Fruit fly (Drosophila melanogaster) whole organism, prepupa: ENCODE data around the gene Fntb.

Experiments
- Blimp-1 ChIP-seq: fragments of 200-800 bp; sonication (Bioruptor generic); optimal IDR thresholded peaks from 3 replicates; lab custom pipeline; 2017; ENCODE audit warnings: missing biosample characterization, missing genetic modification characterization, mild to moderate bottlenecking, moderate library complexity, missing genetic modification reagents
- CG11294 ChIP-seq: fragments of 200-800 bp; sonication (Bioruptor generic); IDR thresholded peaks from 2 replicates; pipeline ENCODE4 v1.3.6; 2022; ENCODE audit warnings: missing biosample characterization, missing genetic modification characterization
- CG11762 ChIP-seq: fragments of 200-800 bp; sonication (Bioruptor generic); optimal IDR thresholded peaks from 3 replicates; lab custom pipeline; 2016; ENCODE audit warnings: missing biosample characterization, missing genetic modification characterization; ENCODE audit not compliant: insufficient read depth
- CG15336 ChIP-seq: fragments of 200-800 bp; sonication (Bioruptor generic); IDR thresholded peaks from 2 replicates; pipeline ENCODE4 v1.3.6; 2022; ENCODE audit warnings: missing biosample characterization, missing genetic modification characterization
- CG16779 ChIP-seq: fragments of 200-800 bp; sonication (Bioruptor generic); optimal IDR thresholded peaks from 3 replicates; lab custom pipeline; 2017; ENCODE audit warnings: missing biosample characterization, mild to moderate bottlenecking, missing genetic modification characterization
- CG3032 ChIP-seq: fragments of 200-800 bp; optimal IDR thresholded peaks from 2 replicates; lab custom pipeline; 2019; ENCODE audit warnings: missing biosample characterization, mild to moderate bottlenecking, missing genetic modification characterization, moderate library complexity
- CG31627 ChIP-seq: fragments of 200-800 bp; sonication (Bioruptor generic); optimal IDR thresholded peaks from 3 replicates; lab custom pipeline; 2016; ENCODE audit warnings: missing biosample characterization, missing genetic modification characterization
- CG32006 ChIP-seq: fragments of 200-800 bp; sonication (Bioruptor generic); optimal IDR thresholded peaks from 3 replicates; lab custom pipeline; 2017; ENCODE audit warnings: missing biosample characterization, mild to moderate bottlenecking, missing genetic modification characterization
- CG34406 ChIP-seq: fragments of 200-800 bp; sonication (Bioruptor generic); optimal IDR thresholded peaks from 3 replicates; lab custom pipeline; 2016; ENCODE audit warnings: missing biosample characterization, missing genetic modification characterization
- CG4318 ChIP-seq: fragments of 200-800 bp; sonication (Bioruptor generic); optimal IDR thresholded peaks from 3 replicates; lab custom pipeline; 2017; ENCODE audit warnings: missing biosample characterization, mild to moderate bottlenecking, missing genetic modification characterization
- CG6163 ChIP-seq: fragments of 200-800 bp; sonication (Bioruptor generic); IDR thresholded peaks from 3 replicates; pipeline ENCODE4 v1.3.6; 2022; ENCODE audit warnings: missing biosample characterization, missing genetic modification characterization
- CG6808 ChIP-seq: fragments of 200-800 bp; sonication (Bioruptor generic); optimal IDR thresholded peaks from 3 replicates; lab custom pipeline; 2017; ENCODE audit warnings: missing biosample characterization, missing genetic modification characterization, mild to moderate bottlenecking, moderate library complexity, missing genetic modification reagents
- CG6854 ChIP-seq: fragments of 200-800 bp; sonication (Bioruptor generic); optimal IDR thresholded peaks from 2 replicates; lab custom pipeline; 2017; ENCODE audit warnings: missing biosample characterization, mild to moderate bottlenecking, missing genetic modification characterization
- CG9139 ChIP-seq: fragments of 200-800 bp; sonication (Bioruptor generic); optimal IDR thresholded peaks from 3 replicates; lab custom pipeline; 2017; ENCODE audit warnings: missing biosample characterization, mild to moderate bottlenecking, missing genetic modification characterization
- Eip75B ChIP-seq: fragments of 200-800 bp; sonication (Bioruptor generic); optimal IDR thresholded peaks from 3 replicates; lab custom pipeline; 2016; ENCODE audit warnings: missing biosample characterization, missing genetic modification characterization
- Eip78C ChIP-seq: fragments of 200-800 bp; sonication (Bioruptor generic); peaks from one replicate; lab custom pipeline; 2016; ENCODE audit warnings: missing biosample characterization, missing genetic modification characterization
- Ets21C ChIP-seq: fragments of 200-800 bp; sonication (Bioruptor generic); optimal IDR thresholded peaks from 3 replicates; lab custom pipeline; 2016; ENCODE audit warnings: missing biosample characterization, missing genetic modification characterization
- Gug ChIP-seq: fragments of 200-800 bp; sonication (Bioruptor generic); IDR thresholded peaks from 2 replicates; pipeline ENCODE4 v1.3.6; 2022; ENCODE audit warnings: missing biosample characterization, missing genetic modification characterization
- Hr38 ChIP-seq: sonication (Bioruptor generic); optimal IDR thresholded peaks from 2 replicates; lab custom pipeline; 2016; ENCODE audit warnings: missing biosample characterization, missing genetic modification characterization
- Hr39 ChIP-seq: fragments of 200-800 bp; sonication (Bioruptor generic); optimal IDR thresholded peaks from 2 replicates; lab custom pipeline; 2016; ENCODE audit warnings: missing biosample characterization, missing genetic modification characterization
- Hr4 ChIP-seq: fragments of 200-800 bp; sonication (Bioruptor generic); optimal IDR thresholded peaks from 3 replicates; lab custom pipeline; 2016; ENCODE audit warnings: missing biosample characterization, missing genetic modification characterization
- Met ChIP-seq: fragments of 200-800 bp; sonication (Bioruptor generic); optimal IDR thresholded peaks from 3 replicates; lab custom pipeline; 2016; ENCODE audit warnings: missing biosample characterization, missing genetic modification characterization
- OdsH ChIP-seq: fragments of 200-800 bp; sonication (Bioruptor generic); optimal IDR thresholded peaks from 3 replicates; lab custom pipeline; 2016; ENCODE audit warnings: missing biosample characterization, missing genetic modification characterization
- Sox14 ChIP-seq: fragments of 200-800 bp; sonication (Bioruptor generic); optimal IDR thresholded peaks from 3 replicates; lab custom pipeline; 2016; ENCODE audit warnings: missing biosample characterization, missing genetic modification characterization
- Sox15 ChIP-seq: fragments of 200-800 bp; sonication (Bioruptor generic); optimal IDR thresholded peaks from 3 replicates; lab custom pipeline; 2016; ENCODE audit warnings: missing biosample characterization, missing genetic modification characterization
- achi ChIP-seq: fragments of 200-800 bp; sonication (Bioruptor generic); optimal IDR thresholded peaks from 3 replicates; lab custom pipeline; 2016; ENCODE audit warnings: missing biosample characterization, missing genetic modification characterization
- acj6 ChIP-seq: fragments of 200-800 bp; sonication (Bioruptor generic); optimal IDR thresholded peaks from 3 replicates; lab custom pipeline; 2016; ENCODE audit warnings: missing biosample characterization, missing genetic modification characterization
- cyc ChIP-seq: fragments of 200-800 bp; sonication (Bioruptor generic); optimal IDR thresholded peaks from 3 replicates; lab custom pipeline; 2016; ENCODE audit warnings: missing biosample characterization, missing genetic modification characterization
- dsx ChIP-seq: fragments of 200-800 bp; optimal IDR thresholded peaks from 3 replicates; lab custom pipeline; 2019; ENCODE audit warnings: missing biosample characterization, mild to moderate bottlenecking, missing genetic modification characterization, moderate library complexity; ENCODE audit not compliant: poor library complexity, severe bottlenecking
- esn ChIP-seq: fragments of 200-800 bp; sonication (Bioruptor generic); optimal IDR thresholded peaks from 2 replicates; lab custom pipeline; 2016; ENCODE audit warnings: missing biosample characterization, mild to moderate bottlenecking, missing genetic modification characterization, moderate library complexity
- lz ChIP-seq: fragments of 200-800 bp; sonication (Bioruptor generic); optimal IDR thresholded peaks from 3 replicates; lab custom pipeline; 2016; ENCODE audit warnings: missing biosample characterization, missing genetic modification characterization
- net ChIP-seq: fragments of 200-800 bp; sonication (Bioruptor generic); optimal IDR thresholded peaks from 3 replicates; lab custom pipeline; 2016; ENCODE audit warnings: missing biosample characterization, missing genetic modification characterization
- ss ChIP-seq, 2 experiments: fragments of 200-800 bp; sonication (Bioruptor generic); optimal IDR thresholded peaks; 2 replicates in 1 of 2; 3 replicates in 1 of 2; lab custom pipeline; 2017 to 2018; ENCODE audit warnings: mild to moderate bottlenecking in 2 of 2, missing biosample characterization in 2 of 2, missing genetic modification characterization in 2 of 2, moderate library complexity in 1 of 2
- svp ChIP-seq: fragments of 200-800 bp; sonication (Bioruptor generic); peaks from one replicate; lab custom pipeline; 2016; ENCODE audit warnings: missing biosample characterization, missing genetic modification characterization
- vri ChIP-seq: fragments of 200-800 bp; sonication (Bioruptor generic); optimal IDR thresholded peaks from 3 replicates; lab custom pipeline; 2016; ENCODE audit warnings: missing biosample characterization, mild to moderate bottlenecking, missing genetic modification characterization

Gene Fntb

dm6 chr3R:16431707-16432106 lies 1.1 kb upstream of the Fntb start (continued):
- TF ChIP-seq lz (GFP tag; lab: Kevin White, UChicago): peak; percentile 22
- TF ChIP-seq CG9139 (GFP tag; lab: Kevin White, UChicago): no peak
- peak; percentile 31 for TF ChIP-seq Hr39 (GFP tag; lab: Kevin White, UChicago)
- TF ChIP-seq Met (GFP tag; lab: Kevin White, UChicago): peak; percentile 25
- no peak for TF ChIP-seq Blimp-1
- TF ChIP-seq vri (GFP tag; lab: Kevin White, UChicago): no peak
- TF ChIP-seq CG15336 (GFP tag; lab: Robert Waterston, UW): 0 out of 2 replicates have a peak, but pooled peaks have one; percentile 12
- peak; percentile 22 for TF ChIP-seq CG3032 (tag; lab: Kevin White, UChicago)
- no peak for TF ChIP-seq ss (GFP tag; optimal IDR thresholded peaks at IDR 0.05; lab: Kevin White, UChicago)
- TF ChIP-seq svp (GFP tag; lab: Kevin White, UChicago): peak; percentile 13
- no peak for TF ChIP-seq CG6163
- TF ChIP-seq Ets21C (GFP tag; lab: Kevin White, UChicago): no peak
- peak; percentile 99 for TF ChIP-seq dsx (GFP tag; lab: Kevin White, UChicago)
- no peak for TF ChIP-seq acj6 (GFP tag; lab: Kevin White, UChicago)
- TF ChIP-seq CG34406 (GFP tag; lab: Kevin White, UChicago): no peak
- no peak for TF ChIP-seq Eip75B (GFP tag; lab: Kevin White, UChicago)
- TF ChIP-seq OdsH (GFP tag; lab: Kevin White, UChicago): no peak
- no peak for TF ChIP-seq Gug (GFP tag; lab: Robert Waterston, UW)
- TF ChIP-seq CG16779 (tag; lab: Kevin White, UChicago): no peak
- no peak for TF ChIP-seq CG11762
- no peak for TF ChIP-seq Sox15
- TF ChIP-seq net: no peak
- TF ChIP-seq Hr38 (GFP tag; lab: Kevin White, UChicago): no peak
- peak; percentile 68 for TF ChIP-seq Eip78C (GFP tag; lab: Kevin White, UChicago)
- no peak for TF ChIP-seq CG6854 (GFP tag; lab: Kevin White, UChicago)
- TF ChIP-seq cyc (GFP tag; lab: Kevin White, UChicago): peak; percentile 35
- no peak for TF ChIP-seq CG11294 (GFP tag; lab: Robert Waterston, UW)

dm6 chr3R:16434599-16434998 lies 1.8 kb downstream of the Fntb start, which contains the start of gene CG14881:
CG14881 (plus strand) TSS chr3R:16434899.
- TF ChIP-seq CG11294 (GFP tag; lab: Robert Waterston, UW): no peak

dm6 chr3R:16436374-16437037 lies 3.7 kb downstream of the Fntb start, which contains the start of gene mRpS33:
mRpS33 (minus strand) TSS chr3R:16436597.
- TF ChIP-seq vri (GFP tag; lab: Kevin White, UChicago) (peak; percentile 49), dsx (GFP tag; lab: Kevin White, UChicago) (no peak), Eip78C (GFP tag; lab: Kevin White, UChicago) (peak; percentile 16)
- TF ChIP-seq, all 60 proteins: peak for 2

dm6 chr3R:16441367-16441923 lies 8.6 kb downstream of the Fntb start, which contains the start of gene ema:
ema (minus strand) TSS chr3R:16441661.
- peak; percentile 53 for TF ChIP-seq Eip78C (GFP tag; lab: Kevin White, UChicago)
- no peak for TF ChIP-seq Sox14 (GFP tag; lab: Kevin White, UChicago)
- no peak for TF ChIP-seq CG32006 (GFP tag; lab: Kevin White, UChicago)
- peak; percentile 4 for TF ChIP-seq vri (GFP tag; lab: Kevin White, UChicago)
- TF ChIP-seq Met (GFP tag; lab: Kevin White, UChicago): no peak
- no peak for TF ChIP-seq Hr4 (GFP tag; lab: Kevin White, UChicago)
- peak; percentile 14 for TF ChIP-seq lz (GFP tag; lab: Kevin White, UChicago)
- TF ChIP-seq CG31627: peak; percentile 3
- TF ChIP-seq achi (GFP tag; lab: Kevin White, UChicago): peak; percentile 98
- peak; percentile 3 for TF ChIP-seq cyc (GFP tag; lab: Kevin White, UChicago)
- TF ChIP-seq CG6854 (GFP tag; lab: Kevin White, UChicago): peak; percentile 5
- TF ChIP-seq dsx (GFP tag; lab: Kevin White, UChicago): peak; percentile 42
- peak; percentile 34 for TF ChIP-seq esn (GFP tag; lab: Kevin White, UChicago)
- TF ChIP-seq CG6808: no peak
- no peak for TF ChIP-seq CG4318 (GFP tag; lab: Kevin White, UChicago)
